Worm (Caenorhabditis elegans) whole organism, dauer: Measurements from ENCODE around the gene mrps-7.

Experiments
- unc-62 ChIP-seq: sonication (generic microtip); optimal IDR thresholded peaks from 2 replicates; lab custom pipeline; 2017; ENCODE audit warnings: missing biosample characterization, missing genetic modification reagents, missing genetic modification characterization

The mrps-7 gene

ce11 chrIV:14767693-14768251, at the start of gene mrps-7, which contains the start of gene Y57G11C.3:
mrps-7 (minus strand) TSS chrIV:14767730.
Y57G11C.3 (plus strand) TSS chrIV:14768201.
- no peak for TF ChIP-seq unc-62

- no peak for TF ChIP-seq unc-62
Observed at ce11 chrIV:14816288-14816687, 48.8 kb upstream of the mrps-7 start, which contains the start of gene Y57G11C.46. Y57G11C.46 (minus strand) TSS chrIV:14816388.

ce11 chrIV:14806903-14807302, 39.4 kb upstream of the mrps-7 start, which contains the start of gene oig-5:
oig-5 (plus strand) TSS chrIV:14807203.
- no peak for TF ChIP-seq unc-62

- no peak for TF ChIP-seq unc-62
Observed at ce11 chrIV:14802316-14802715, 34.8 kb upstream of the mrps-7 start, which contains the start of gene Y57G11C.1142. Y57G11C.1142 (plus strand) TSS chrIV:14802616.

- TF ChIP-seq unc-62 = no peak
Observed at ce11 chrIV:14800931-14801330, 33.4 kb upstream of the mrps-7 start.

- TF ChIP-seq unc-62 = no peak
Observed at ce11 chrIV:14799186-14799585, 31.7 kb upstream of the mrps-7 start, which contains the start of gene Y57G11C.14. Y57G11C.14 (plus strand) TSS chrIV:14799311.

- TF ChIP-seq unc-62 = no peak
Observed at ce11 chrIV:14797849-14798248, 30.3 kb upstream of the mrps-7 start, which contains the start of gene arl-8. arl-8 (plus strand) TSS chrIV:14798149.

ce11 chrIV:14797354-14797753, 29.8 kb upstream of the mrps-7 start, which contains the start of the genes Y57G11C.1147 and nuo-3:
Y57G11C.1147 (minus strand) TSS chrIV:14797514.
nuo-3 (minus strand) TSS chrIV:14797544.
- no peak for TF ChIP-seq unc-62

- TF ChIP-seq unc-62 = no peak
Observed at ce11 chrIV:14795918-14796488, 28.5 kb upstream of the mrps-7 start, which contains the start of gene coq-3. coq-3 (minus strand) TSS chrIV:14796324.

- TF ChIP-seq unc-62 = no peak
Observed at ce11 chrIV:14793900-14794624, 26.5 kb upstream of the mrps-7 start.

ce11 chrIV:14792602-14793232, 25.2 kb upstream of the mrps-7 start, which contains the start of gene gdi-1:
gdi-1 (minus strand) TSS chrIV:14792887.
- TF ChIP-seq unc-62 = no peak

- TF ChIP-seq unc-62 = no peak
Observed at ce11 chrIV:14790579-14790978, 23.0 kb upstream of the mrps-7 start.

- no peak for TF ChIP-seq unc-62
Observed at ce11 chrIV:14786374-14787136, 19.0 kb upstream of the mrps-7 start, which contains the start of gene melo-1. melo-1 (plus strand) TSS chrIV:14787031.

- TF ChIP-seq unc-62 = no peak
Observed at ce11 chrIV:14784481-14784880, 17.0 kb upstream of the mrps-7 start, which contains the start of gene nlp-56. nlp-56 (minus strand) TSS chrIV:14784737.

- no peak for TF ChIP-seq unc-62
Observed at ce11 chrIV:14782211-14782610, 14.7 kb upstream of the mrps-7 start, which contains the start of gene Y57G11C.1130. Y57G11C.1130 (plus strand) TSS chrIV:14782511.

ce11 chrIV:14781537-14781936, 14.0 kb upstream of the mrps-7 start, which contains the start of gene Y57G11C.8:
Y57G11C.8 (plus strand) TSS chrIV:14781837.
- TF ChIP-seq unc-62 = no peak
